Worm (Caenorhabditis elegans) whole organism, young adult: ENCODE measurements around the gene wdr-46.

Experiments
- B0336.3 ChIP-seq: fragments of 200-800 bp; sonication (Bioruptor generic); IDR thresholded peaks from 2 replicates; pipeline ENCODE4 v1.3.6; 2022; ENCODE audit warnings: missing genetic modification characterization, missing compliant biosample characterization
- F57C9.4 ChIP-seq: sonication (generic microtip); optimal IDR thresholded peaks from 2 replicates; lab custom pipeline; 2017; ENCODE audit warnings: mild to moderate bottlenecking, missing genetic modification characterization, missing compliant biosample characterization
- Y53G8AR.9 ChIP-seq: fragments of 200-800 bp; sonication (Bioruptor generic); conservative IDR thresholded peaks from 2 replicates; pipeline ENCODE4 v1.3.6; 2022; ENCODE audit warnings: missing genetic modification reagents, missing genetic modification characterization, missing compliant biosample characterization
- Y95B8A.8 ChIP-seq: fragments of 200-800 bp; sonication (Bioruptor generic); IDR thresholded peaks from 2 replicates; pipeline ENCODE4 v1.3.6; 2022; ENCODE audit warnings: missing genetic modification reagents, missing genetic modification characterization, missing compliant biosample characterization
- ama-1 ChIP-seq, 3 experiments: fragments of 150-350 bp in 1 of 3; sonication (generic microtip) in 2 of 3; optimal IDR thresholded peaks; 2 replicates each; lab custom pipeline; 2014 to 2018; ENCODE audit warnings: missing biosample characterization in 2 of 3, missing genetic modification characterization in 2 of 3, missing genetic modification reagents in 2 of 3
- hmg-1.2 ChIP-seq: fragments of 200-800 bp; sonication (Bioruptor generic); IDR thresholded peaks from 2 replicates; pipeline ENCODE4 v1.3.6; 2022; ENCODE audit warnings: missing genetic modification reagents, missing genetic modification characterization, missing compliant biosample characterization
- hsf-1 ChIP-seq: fragments of 200-800 bp; sonication (Bioruptor generic); IDR thresholded peaks from 2 replicates; pipeline ENCODE4 v1.3.6; 2022; ENCODE audit warnings: missing genetic modification reagents, missing genetic modification characterization, missing compliant biosample characterization
- lir-1 ChIP-seq: fragments of 200-800 bp; sonication (Bioruptor generic); conservative IDR thresholded peaks from 2 replicates; pipeline ENCODE4 v1.3.6; 2022; ENCODE audit warnings: missing genetic modification reagents, missing genetic modification characterization, missing compliant biosample characterization
- nhr-120 ChIP-seq: fragments of 200-800 bp; sonication (Bioruptor generic); IDR thresholded peaks from 2 replicates; pipeline ENCODE4 v1.3.6; 2022; ENCODE audit warnings: missing genetic modification characterization, missing compliant biosample characterization
- pha-4 ChIP-seq: fragments of 150-350 bp; sonication (generic microtip); optimal IDR thresholded peaks from 2 replicates; lab custom pipeline; 2014; ENCODE audit warnings: missing biosample characterization, missing genetic modification reagents, missing genetic modification characterization

- TF ChIP-seq Y95B8A.8 (GFP tag; lab: Robert Waterston, UW) (no peak), F57C9.4 (no peak), Y53G8AR.9 (GFP tag; lab: Robert Waterston, UW) (no peak), hmg-1.2 (GFP tag; lab: Robert Waterston, UW) (no peak), lir-1 (no peak), hsf-1 (GFP tag; lab: Robert Waterston, UW) (no peak), nhr-120 (GFP tag; lab: Robert Waterston, UW) (no peak), pha-4 (tag; lab: Kevin White, UChicago) (no peak), B0336.3 (no peak), ama-1 (optimal IDR thresholded peaks at IDR 0.05; lab: Kevin White, UChicago) (no peak), ama-1 (GFP tag; optimal IDR thresholded peaks at IDR 0.05; lab: Kevin White, UChicago) (no peak)
These were observed 35.0 kb upstream of the wdr-46 start, which contains the start of the genes F19B6.10 and wht-5 for ce11 chrIV:12336893-12337627.
